Fruit fly (Drosophila melanogaster) Kc167 (cell line): Measurements from ENCODE around the gene CG8100.

Experiments
- Myc ChIP-seq: fragments of >200 bp; optimal IDR thresholded peaks from 2 replicates; lab custom pipeline; 2017; ENCODE audit warnings: missing external identifiers
- Sin3A ChIP-seq: fragments of >200 bp; optimal IDR thresholded peaks from 2 replicates; lab custom pipeline; 2018; ENCODE audit warnings: missing external identifiers
- h ChIP-seq: fragments of >200 bp; optimal IDR thresholded peaks from 3 replicates; lab custom pipeline; 2018; ENCODE audit warnings: missing external identifiers
- insv ChIP-seq: fragments of >200 bp; optimal IDR thresholded peaks from 3 replicates; lab custom pipeline; 2018; ENCODE audit warnings: missing external identifiers
- psq ChIP-seq: fragments of >200 bp; optimal IDR thresholded peaks from 2 replicates; lab custom pipeline; 2017; ENCODE audit warnings: missing external identifiers
- ttk ChIP-seq: sonication (Bioruptor generic); optimal IDR thresholded peaks from 2 replicates; lab custom pipeline; 2017; ENCODE audit warnings: missing external identifiers

The CG8100 gene

dm6 chr3L:14056816-14057215 is 26.6 kb upstream of the CG8100 start:
- no peak for TF ChIP-seq Myc (lab: Kevin White, UChicago)

- TF ChIP-seq h (lab: Kevin White, UChicago) (no peak), ttk (lab: Kevin White, UChicago) (no peak), psq (lab: Kevin White, UChicago) (no peak), insv (lab: Kevin White, UChicago) (no peak), Myc (lab: Kevin White, UChicago) (no peak), Sin3A (lab: Kevin White, UChicago) (no peak)
These were observed 24.0 kb upstream of the CG8100 start for dm6 chr3L:14059266-14059974.

- TF ChIP-seq h (lab: Kevin White, UChicago): no peak
- no peak for TF ChIP-seq Myc (lab: Kevin White, UChicago)
- TF ChIP-seq psq (lab: Kevin White, UChicago): no peak
- TF ChIP-seq ttk (lab: Kevin White, UChicago): no peak
- TF ChIP-seq Sin3A (lab: Kevin White, UChicago): no peak
- TF ChIP-seq insv (lab: Kevin White, UChicago): no peak
These were observed 20.7 kb upstream of the CG8100 start for dm6 chr3L:14062702-14063101.

- TF ChIP-seq insv (lab: Kevin White, UChicago) (no peak), h (lab: Kevin White, UChicago) (no peak), Sin3A (lab: Kevin White, UChicago) (no peak), Myc (lab: Kevin White, UChicago) (no peak), psq (lab: Kevin White, UChicago) (no peak), ttk (lab: Kevin White, UChicago) (no peak)
These were observed 20.0 kb upstream of the CG8100 start for dm6 chr3L:14063241-14064064.

- TF ChIP-seq Sin3A (lab: Kevin White, UChicago) (no peak), insv (lab: Kevin White, UChicago) (no peak), Myc (lab: Kevin White, UChicago) (no peak), psq (lab: Kevin White, UChicago) (no peak), ttk (lab: Kevin White, UChicago) (no peak), h (lab: Kevin White, UChicago) (no peak)
These were observed 19.4 kb upstream of the CG8100 start for dm6 chr3L:14064065-14064414.

dm6 chr3L:14071621-14072020 is 11.8 kb upstream of the CG8100 start, which contains the start of gene Pex1:
Gene Pex1, plus strand, starts transcription at chr3L:14071892.
- TF ChIP-seq psq (lab: Kevin White, UChicago) (no peak), insv (lab: Kevin White, UChicago) (no peak), h (lab: Kevin White, UChicago) (no peak), Myc (lab: Kevin White, UChicago) (no peak), Sin3A (lab: Kevin White, UChicago) (no peak), ttk (lab: Kevin White, UChicago) (no peak)

dm6 chr3L:14075472-14075871 is 7.9 kb upstream of the CG8100 start, which contains the start of gene btl:
Gene btl, plus strand, starts transcription at chr3L:14075772.
- TF ChIP-seq psq (lab: Kevin White, UChicago): no peak
- TF ChIP-seq h (lab: Kevin White, UChicago): no peak
- no peak for TF ChIP-seq insv (lab: Kevin White, UChicago)

dm6 chr3L:14076559-14076958 is 6.9 kb upstream of the CG8100 start:
- TF ChIP-seq h (lab: Kevin White, UChicago) (no peak), psq (lab: Kevin White, UChicago) (no peak), ttk (lab: Kevin White, UChicago) (no peak), insv (lab: Kevin White, UChicago) (no peak), Sin3A (lab: Kevin White, UChicago) (no peak), Myc (lab: Kevin White, UChicago) (no peak)

dm6 chr3L:14078227-14078626 is 5.2 kb upstream of the CG8100 start:
- TF ChIP-seq insv (lab: Kevin White, UChicago): no peak
- no peak for TF ChIP-seq Sin3A (lab: Kevin White, UChicago)
- TF ChIP-seq ttk (lab: Kevin White, UChicago): no peak
- no peak for TF ChIP-seq h (lab: Kevin White, UChicago)
- TF ChIP-seq psq (lab: Kevin White, UChicago): no peak

- TF ChIP-seq Myc (lab: Kevin White, UChicago): no peak
- TF ChIP-seq h (lab: Kevin White, UChicago): no peak
- no peak for TF ChIP-seq ttk (lab: Kevin White, UChicago)
- no peak for TF ChIP-seq psq (lab: Kevin White, UChicago)
- TF ChIP-seq Sin3A (lab: Kevin White, UChicago): no peak
- no peak for TF ChIP-seq insv (lab: Kevin White, UChicago)
These were observed 4.2 kb upstream of the CG8100 start for dm6 chr3L:14079224-14079623.

dm6 chr3L:14086225-14086624 is 2.8 kb downstream of the CG8100 start:
- TF ChIP-seq h (lab: Kevin White, UChicago): no peak
- TF ChIP-seq Sin3A (lab: Kevin White, UChicago): no peak
- TF ChIP-seq insv (lab: Kevin White, UChicago): no peak
- TF ChIP-seq ttk (lab: Kevin White, UChicago): no peak
- TF ChIP-seq Myc (lab: Kevin White, UChicago): no peak
- no peak for TF ChIP-seq psq (lab: Kevin White, UChicago)
